Worm (Caenorhabditis elegans): ENCODE results near the gene myo-3.

DNA sequence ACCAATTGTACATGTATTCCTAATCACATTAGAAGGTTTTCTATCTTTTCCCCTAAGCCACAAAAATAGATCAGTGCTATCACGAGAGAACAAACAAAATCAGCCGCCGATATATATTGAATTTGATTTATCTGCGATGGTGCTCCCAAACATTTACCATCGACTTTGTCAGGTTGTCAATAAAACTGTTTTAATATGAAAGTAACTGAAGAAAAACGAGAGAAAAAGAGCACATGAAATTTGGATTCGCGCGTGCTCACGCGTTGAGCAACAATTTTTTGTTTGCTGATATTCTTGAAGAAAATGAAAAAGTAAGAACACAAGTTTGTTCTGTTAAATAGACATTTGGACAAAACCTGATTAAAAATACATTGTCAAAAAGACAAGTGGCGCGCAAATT, 45.3 kb downstream of the myo-3 start:
- no peak for TF ChIP-seq pes-1 (GFP tag; IDR thresholded peaks at IDR 0.05)
- TF ChIP-seq ama-1 (optimal IDR thresholded peaks at IDR 0.05) = no peak
- TF ChIP-seq B0310.2 (tag; optimal IDR thresholded peaks at IDR 0.05) = no peak
- TF ChIP-seq hmbx-1 (tag; optimal IDR thresholded peaks at IDR 0.05) = no peak
- no peak for TF ChIP-seq scrt-1 (GFP tag; IDR thresholded peaks at IDR 0.05)
- no peak for TF ChIP-seq flt-1 (GFP tag; IDR thresholded peaks at IDR 0.05)
- no peak for TF ChIP-seq tbx-11 (GFP tag; IDR thresholded peaks at IDR 0.05)
- no peak for TF ChIP-seq tra-4 (tag; optimal IDR thresholded peaks at IDR 0.05)
- no peak for TF ChIP-seq hnd-1 (tag; optimal IDR thresholded peaks at IDR 0.05)
- TF ChIP-seq ets-7 (tag; optimal IDR thresholded peaks at IDR 0.05) = no peak

All from whole organism, early embryonic.